Worm (Caenorhabditis elegans): ENCODE data around the gene cyp-25A4.

cyp-25A4 gene

DNA sequence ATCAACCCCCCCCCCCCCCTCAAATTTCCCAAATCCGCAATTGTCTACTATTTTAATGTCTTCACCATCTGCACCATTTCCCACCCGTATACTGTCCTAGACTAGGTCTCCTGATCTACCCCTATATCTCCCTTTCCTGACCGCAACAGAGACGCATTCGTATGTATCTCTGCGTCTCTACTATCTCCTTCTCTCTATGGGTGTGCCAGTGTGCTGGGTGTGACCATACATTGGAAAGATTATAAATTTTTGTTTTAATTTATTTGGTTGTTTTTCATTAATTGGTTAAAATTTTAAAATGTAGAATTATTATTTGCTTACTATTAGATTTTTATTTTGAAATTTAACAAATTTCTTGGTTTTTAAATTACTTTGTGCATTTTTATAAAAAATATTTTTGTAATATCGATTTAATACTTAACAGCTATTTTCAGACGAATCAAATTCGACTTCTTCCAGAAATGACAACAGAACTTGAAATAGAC lies 29.9 kb downstream of the cyp-25A4 start, which contains the start of gene amx-1:
Gene amx-1, plus strand, starts transcription at position 435 of the 485 bp plus-strand sequence.
- TF ChIP-seq unc-62 (GFP tag; optimal IDR thresholded peaks at IDR 0.05): no peak

ce11 chrIII:3820134-3820533 lies 31.7 kb downstream of the cyp-25A4 start:
- no peak for TF ChIP-seq unc-62 (GFP tag; optimal IDR thresholded peaks at IDR 0.05)

- TF ChIP-seq unc-62 (GFP tag; optimal IDR thresholded peaks at IDR 0.05): no peak
Measured at ce11 chrIII:3819579-3819978, 32.3 kb downstream of the cyp-25A4 start, which contains the start of gene dpy-27. Gene dpy-27, minus strand, starts transcription at chrIII:3819679.

DNA sequence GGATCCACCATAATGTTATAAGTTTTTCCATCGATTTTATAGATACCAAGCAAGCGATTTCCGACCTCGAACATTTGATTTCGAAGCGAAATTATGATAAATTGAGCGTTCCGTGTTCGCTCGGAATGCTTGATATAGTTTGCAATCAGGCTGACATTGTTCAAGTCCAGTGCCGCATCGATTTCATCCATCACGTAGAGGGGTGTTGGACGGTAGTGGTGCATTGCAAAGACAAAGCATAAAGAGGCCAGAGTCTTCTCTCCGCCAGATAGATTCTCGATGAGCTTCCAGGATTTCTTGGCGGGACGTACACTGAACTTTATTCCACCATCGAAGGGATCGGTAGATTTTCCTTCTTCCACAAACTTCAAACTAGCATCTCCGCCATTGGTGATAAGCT lies 37.5 kb downstream of the cyp-25A4 start:
- TF ChIP-seq unc-62 (GFP tag; optimal IDR thresholded peaks at IDR 0.05): no peak

DNA sequence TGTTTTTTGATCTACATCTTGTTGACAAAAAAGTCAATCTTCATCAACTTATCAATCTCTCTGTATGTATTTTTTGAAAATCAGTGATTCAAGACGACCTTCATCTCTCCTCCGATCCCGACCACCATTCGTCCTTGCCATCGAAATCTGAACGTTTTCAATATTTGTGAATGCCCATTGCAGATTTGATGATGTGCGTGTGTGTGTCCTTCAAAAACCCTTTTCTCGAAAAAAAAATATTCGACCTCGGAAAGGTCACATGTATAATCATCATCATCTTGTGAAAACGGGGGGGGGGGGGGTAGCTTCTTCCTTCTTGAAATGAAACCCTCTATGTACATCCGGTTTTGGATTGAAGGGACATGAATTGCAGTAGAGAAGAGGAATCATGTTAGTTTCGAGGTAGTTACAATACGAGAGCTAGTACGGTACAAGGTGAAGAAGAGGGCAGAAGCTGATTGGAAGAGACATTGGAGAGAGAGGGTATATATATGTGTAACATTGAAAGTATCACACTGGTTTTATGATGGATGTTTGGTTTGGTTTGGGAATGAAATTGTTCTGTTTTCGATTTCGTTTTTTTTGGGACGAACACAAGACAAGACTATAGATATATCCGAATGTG lies 39.4 kb downstream of the cyp-25A4 start:
- TF ChIP-seq unc-62 (GFP tag; optimal IDR thresholded peaks at IDR 0.05): no peak

- TF ChIP-seq unc-62 (GFP tag; optimal IDR thresholded peaks at IDR 0.05): no peak
Measured at ce11 chrIII:3811375-3811924, 40.4 kb downstream of the cyp-25A4 start.

- TF ChIP-seq unc-62 (GFP tag; optimal IDR thresholded peaks at IDR 0.05): no peak
Measured at ce11 chrIII:3809008-3809407, 42.9 kb downstream of the cyp-25A4 start, which contains the start of gene toh-1. Gene toh-1, minus strand, starts transcription at chrIII:3809030.

DNA sequence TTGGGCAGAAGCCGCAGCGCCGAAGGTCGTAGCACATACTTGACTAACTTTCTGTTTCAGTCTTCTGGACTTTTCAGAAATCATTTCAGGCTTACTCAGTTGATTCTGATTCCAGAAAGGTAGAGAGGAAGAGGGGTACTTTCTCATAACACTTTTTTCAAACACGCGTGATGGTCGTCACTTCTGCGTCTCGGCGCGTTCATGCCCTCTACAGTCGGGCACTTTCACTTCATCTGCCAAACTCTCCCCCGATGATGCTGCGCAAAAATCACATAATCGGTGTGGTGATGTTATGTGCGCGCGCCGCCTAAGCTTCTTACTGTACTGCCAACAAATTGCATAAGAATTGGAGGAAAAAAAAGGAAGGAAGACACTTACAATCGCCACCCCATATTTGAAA lies 44.3 kb downstream of the cyp-25A4 start:
- TF ChIP-seq unc-62 (GFP tag; optimal IDR thresholded peaks at IDR 0.05): no peak

DNA sequence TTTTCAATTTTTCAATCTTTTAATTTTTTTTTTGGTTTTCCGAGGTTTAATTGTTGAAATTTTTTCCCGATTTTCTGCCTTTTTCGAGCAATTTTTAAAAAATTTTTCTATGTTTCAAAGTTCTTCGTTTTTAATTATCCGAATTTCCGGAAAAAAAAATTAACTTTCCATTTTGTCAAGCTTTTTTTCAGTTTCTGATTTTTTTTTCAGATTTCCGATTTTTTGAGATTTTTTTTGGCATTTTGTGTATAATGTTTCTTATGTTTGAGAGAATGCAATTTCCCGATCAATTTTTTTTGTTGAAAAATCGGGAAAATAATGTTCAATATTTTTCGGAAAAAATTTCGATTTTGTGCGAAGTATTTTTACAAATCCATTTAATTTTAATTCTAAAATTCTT lies 45.0 kb downstream of the cyp-25A4 start:
- TF ChIP-seq unc-62 (GFP tag; optimal IDR thresholded peaks at IDR 0.05): no peak

ce11 chrIII:3804422-3804821 lies 47.5 kb downstream of the cyp-25A4 start, which contains the start of gene xbx-5:
Gene xbx-5, minus strand, starts transcription at chrIII:3804477.
- TF ChIP-seq unc-62 (GFP tag; optimal IDR thresholded peaks at IDR 0.05): no peak

- TF ChIP-seq unc-62 (GFP tag; optimal IDR thresholded peaks at IDR 0.05): no peak
Measured at ce11 chrIII:3803113-3803512, 48.8 kb downstream of the cyp-25A4 start.

DNA sequence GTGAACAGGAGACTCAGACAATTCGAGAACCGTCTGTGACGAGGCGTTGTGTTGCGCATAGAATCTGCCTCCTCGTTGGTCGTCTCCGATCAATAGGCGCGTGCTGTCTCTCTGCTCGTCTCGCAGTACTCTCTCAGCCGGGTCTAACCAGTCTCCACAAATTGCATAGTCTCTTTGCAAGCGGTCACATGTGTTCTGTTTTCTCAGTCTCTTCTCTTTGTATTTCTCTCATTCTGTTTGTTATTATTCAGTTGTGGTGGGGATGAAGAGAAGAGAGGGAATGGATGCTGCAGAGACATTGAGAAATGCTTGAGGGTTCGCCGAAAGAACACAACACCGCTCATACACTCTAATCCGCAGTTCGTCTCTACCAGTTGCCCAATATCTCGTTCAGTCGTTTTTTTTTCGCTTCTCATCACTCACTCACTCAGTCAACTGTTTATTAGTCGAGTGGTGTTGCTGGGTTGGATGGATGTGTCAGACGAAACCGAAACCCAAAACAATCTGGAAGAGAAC lies 50.4 kb downstream of the cyp-25A4 start:
- TF ChIP-seq unc-62 (GFP tag; optimal IDR thresholded peaks at IDR 0.05): peak; percentile 49

DNA sequence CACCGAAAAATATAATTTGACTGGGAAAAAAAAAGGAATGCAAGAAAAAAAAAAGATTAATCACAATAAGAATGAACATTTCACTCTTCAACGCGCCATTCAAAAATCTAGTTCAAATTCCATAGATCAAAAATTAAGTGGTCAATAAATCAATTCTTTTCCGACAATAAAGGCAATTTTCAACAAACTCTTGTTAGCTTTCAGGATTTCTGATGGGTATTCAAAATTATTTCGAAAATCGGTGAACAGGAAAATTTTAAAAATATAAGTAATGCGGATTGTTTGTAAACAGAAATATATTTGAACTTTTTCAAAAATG lies 51.0 kb downstream of the cyp-25A4 start:
- no peak for TF ChIP-seq unc-62 (GFP tag; optimal IDR thresholded peaks at IDR 0.05)

- TF ChIP-seq unc-62 (GFP tag; optimal IDR thresholded peaks at IDR 0.05): no peak
Measured at ce11 chrIII:3800240-3800933, 51.5 kb downstream of the cyp-25A4 start, which contains the start of gene mtm-3. Gene mtm-3, minus strand, starts transcription at chrIII:3800467.
